Worm (Caenorhabditis elegans) whole organism, early embryonic: ENCODE measurements around the gene nstp-6.

Source experiments
- ama-1 ChIP-seq: fragments of 150-350 bp; optimal IDR thresholded peaks from 2 replicates; lab custom pipeline; 2014
- hmbx-1 ChIP-seq: sonication (generic microtip); optimal IDR thresholded peaks from 2 replicates; lab custom pipeline; 2016; ENCODE audit warnings: mild to moderate bottlenecking, missing genetic modification characterization, missing compliant biosample characterization
- tbx-11 ChIP-seq: fragments of 200-800 bp; sonication (Bioruptor generic); IDR thresholded peaks from 2 replicates; pipeline ENCODE4 v1.3.6; 2022; ENCODE audit warnings: missing genetic modification characterization, missing compliant biosample characterization
- tbx-37 ChIP-seq: fragments of 200-800 bp; sonication (Bioruptor generic); conservative IDR thresholded peaks from 2 replicates; pipeline ENCODE4 v1.3.6; 2022; ENCODE audit warnings: missing genetic modification reagents, missing genetic modification characterization, missing compliant biosample characterization
- tra-4 ChIP-seq: sonication (generic microtip); optimal IDR thresholded peaks from 2 replicates; lab custom pipeline; 2017; ENCODE audit warnings: missing genetic modification characterization, missing compliant biosample characterization

ce11 chrIV:3548315-3548714 is 915 bp upstream of the nstp-6 start:
- no peak for TF ChIP-seq tra-4 (tag; lab: Kevin White, UChicago)
- TF ChIP-seq ama-1 (lab: Kevin White, UChicago): no peak
- TF ChIP-seq hmbx-1 (tag; lab: Kevin White, UChicago): no peak
- no peak for TF ChIP-seq tbx-37 (GFP tag; lab: Robert Waterston, UW)
- no peak for TF ChIP-seq tbx-11
